Worm (Caenorhabditis elegans): ENCODE data around the gene Y22D7AL.9.

Gene Y22D7AL.9

ce11 chrIII:1601464-1602169, 12.2 kb downstream of the Y22D7AL.9 start (continued):
- TF ChIP-seq ces-1 (GFP tag; optimal IDR thresholded peaks at IDR 0.05) (no peak), nhr-6 (tag; optimal IDR thresholded peaks at IDR 0.05) (no peak), pqm-1 (tag; optimal IDR thresholded peaks at IDR 0.05) (no peak), hmg-1.1 (GFP tag; IDR thresholded peaks at IDR 0.05) (peak; percentile 74), hif-1 (tag; optimal IDR thresholded peaks at IDR 0.05) (peak in 1 of 2 experiments; percentile 33), skn-1 (tag; optimal IDR thresholded peaks at IDR 0.05) (no peak), nhr-76 (tag; optimal IDR thresholded peaks at IDR 0.05) (no peak), unc-39 (tag; optimal IDR thresholded peaks at IDR 0.05) (no peak), lsy-2 (tag; optimal IDR thresholded peaks at IDR 0.05) (no peak), madf-9 (GFP tag; conservative IDR thresholded peaks at IDR 0.05) (peak; percentile 85), lin-38 (GFP tag; IDR thresholded peaks at IDR 0.05) (peak; percentile 80), lin-15B (tag; optimal IDR thresholded peaks at IDR 0.05) (no peak), nhr-48 (tag; optimal IDR thresholded peaks at IDR 0.05) (peak; percentile 21), hlh-30 (tag; optimal IDR thresholded peaks at IDR 0.05; ENCODE audit: insufficient read depth) (no peak), mdl-1 (tag; optimal IDR thresholded peaks at IDR 0.05) (no peak), nhr-102 (tag; optimal IDR thresholded peaks at IDR 0.05) (no peak), ceh-20 (GFP tag; IDR thresholded peaks at IDR 0.05) (peak; percentile 75), mxl-2 (GFP tag; conservative IDR thresholded peaks at IDR 0.05) (no peak), vab-7 (GFP tag; IDR thresholded peaks at IDR 0.05) (peak; percentile 91), F10B5.3 (tag; optimal IDR thresholded peaks at IDR 0.05) (peak; percentile 50), lin-1 (GFP tag; IDR thresholded peaks at IDR 0.05) (0 out of 2 replicates have a peak, but pooled peaks have one; percentile 66), ZK337.2 (GFP tag; IDR thresholded peaks at IDR 0.05) (peak; percentile 88), Y105C5A.15 (GFP tag; IDR thresholded peaks at IDR 0.05) (peak; percentile 95)

DNA sequence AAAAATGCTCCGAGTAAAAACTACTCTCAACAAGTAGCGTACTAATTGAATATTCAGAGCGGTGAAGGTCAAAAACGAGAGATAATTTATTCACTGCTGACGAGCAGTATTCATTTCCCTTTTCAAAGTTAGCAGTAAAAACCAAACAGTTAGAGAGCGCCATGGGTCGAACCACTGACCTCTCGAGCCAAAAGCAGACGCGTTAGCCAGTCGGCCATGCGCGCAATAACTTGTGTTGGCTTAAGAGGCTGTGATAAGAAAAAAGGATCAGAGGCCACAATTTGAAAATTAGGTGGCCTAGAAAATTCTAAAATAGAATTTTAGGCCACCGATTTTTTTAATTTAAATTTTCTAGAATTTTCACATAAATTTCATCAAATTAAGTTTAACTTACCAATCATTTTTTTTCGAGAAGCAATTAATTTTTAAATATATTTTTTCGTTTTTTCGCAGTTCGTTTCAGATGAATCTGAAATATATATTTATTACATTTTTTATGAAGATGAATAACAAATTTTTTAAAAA, 13.1 kb downstream of the Y22D7AL.9 start, which contains the start of gene sms-3:
sms-3 (minus strand) TSS at position 475 of the 525 bp plus-strand sequence.
- TF ChIP-seq lim-7 (GFP tag; IDR thresholded peaks at IDR 0.05) (peak; percentile 84), arid-1 (GFP tag; conservative IDR thresholded peaks at IDR 0.05) (peak; percentile 58; the same call in 1 of the 2 replicates), hlh-11 (tag; optimal IDR thresholded peaks at IDR 0.05) (no peak), skn-1 (tag; optimal IDR thresholded peaks at IDR 0.05) (no peak), ztf-11 (tag; optimal IDR thresholded peaks at IDR 0.05) (no peak), pha-4 (GFP tag; IDR thresholded peaks at IDR 0.05) (peak; percentile 81), pha-4 (tag; optimal IDR thresholded peaks at IDR 0.05) (no peak), nhr-41 (GFP tag; IDR thresholded peaks at IDR 0.05) (peak; percentile 66; the same call in 1 of the 2 replicates), R02D3.7 (tag; optimal IDR thresholded peaks at IDR 0.05) (no peak), jun-1 (tag; optimal IDR thresholded peaks at IDR 0.05) (no peak), zip-2 (tag; optimal IDR thresholded peaks at IDR 0.05) (no peak), daf-8 (GFP tag; IDR thresholded peaks at IDR 0.05) (no peak), unc-130 (GFP tag; optimal IDR thresholded peaks at IDR 0.05) (peak; percentile 79), vab-7 (GFP tag; IDR thresholded peaks at IDR 0.05) (peak; percentile 68), zag-1 (tag; optimal IDR thresholded peaks at IDR 0.05) (no peak), rbr-2 (tag; optimal IDR thresholded peaks at IDR 0.05) (no peak), dmd-6 (GFP tag; IDR thresholded peaks at IDR 0.05) (peak; percentile 41), lin-1 (GFP tag; IDR thresholded peaks at IDR 0.05) (no peak), zfp-2 (tag; optimal IDR thresholded peaks at IDR 0.05) (no peak), F26F4.8 (GFP tag; conservative IDR thresholded peaks at IDR 0.05) (peak; percentile 84; the same call in 1 of the 2 replicates), ZK337.2 (GFP tag; IDR thresholded peaks at IDR 0.05) (peak; percentile 75), nhr-25 (tag; optimal IDR thresholded peaks at IDR 0.05; ENCODE audit: borderline replicate concordance, insufficient read depth) (no peak), lin-39 (tag; optimal IDR thresholded peaks at IDR 0.05) (no peak), nhr-11 (tag; optimal IDR thresholded peaks at IDR 0.05) (no peak), set-16 (GFP tag; IDR thresholded peaks at IDR 0.05) (no peak), aha-1 (tag) (peak; percentile 42), ctbp-1 (GFP tag; IDR thresholded peaks at IDR 0.05) (0 out of 2 replicates have a peak, but pooled peaks have one; percentile 18), unc-39 (tag; optimal IDR thresholded peaks at IDR 0.05) (no peak), egl-43 (GFP tag; IDR thresholded peaks at IDR 0.05) (peak; percentile 83), lir-3 (tag; optimal IDR thresholded peaks at IDR 0.05) (peak; percentile 68), nhr-102 (tag; optimal IDR thresholded peaks at IDR 0.05) (no peak), T26A8.4 (GFP tag; IDR thresholded peaks at IDR 0.05) (0 out of 2 replicates have a peak, but pooled peaks have one; percentile 17)
